Worm (Caenorhabditis elegans) whole organism, mixed stage, embryonic: ENCODE measurements around the gene gldi-4.

ENCODE experiments used
- blmp-1 ChIP-seq: fragments of 150-350 bp; optimal IDR thresholded peaks from 2 replicates; lab custom pipeline; 2014; ENCODE audit warnings: missing biosample characterization, missing genetic modification characterization
- cnd-1 ChIP-seq: fragments of 200-800 bp; sonication (Bioruptor generic); optimal IDR thresholded peaks from 2 replicates; lab custom pipeline; 2018; ENCODE audit warnings: mild to moderate bottlenecking, missing genetic modification characterization, missing compliant biosample characterization
- elt-1 ChIP-seq: sonication (generic microtip); optimal IDR thresholded peaks from 2 replicates; lab custom pipeline; 2017; ENCODE audit warnings: missing genetic modification characterization, mild to moderate bottlenecking, missing compliant biosample characterization, antibody characterized with exemption, moderate library complexity, borderline replicate concordance; ENCODE audit not compliant: insufficient read depth
- elt-3 ChIP-seq: fragments of 150-350 bp; optimal IDR thresholded peaks from 2 replicates; lab custom pipeline; 2014; ENCODE audit warnings: missing biosample characterization, missing genetic modification characterization
- lin-13 ChIP-seq: fragments of 150-350 bp; optimal IDR thresholded peaks from 2 replicates; lab custom pipeline; 2014; ENCODE audit warnings: missing biosample characterization, missing genetic modification characterization
- lsy-2 ChIP-seq: fragments of 150-350 bp; optimal IDR thresholded peaks from 2 replicates; lab custom pipeline; 2014; ENCODE audit warnings: missing biosample characterization, missing genetic modification characterization
- mep-1 ChIP-seq: fragments of 150-350 bp; optimal IDR thresholded peaks from 2 replicates; lab custom pipeline; 2017; ENCODE audit warnings: missing biosample characterization, missing genetic modification reagents, missing genetic modification characterization, inconsistent platforms
- nhr-12 ChIP-seq: fragments of 150-350 bp; optimal IDR thresholded peaks from 2 replicates; lab custom pipeline; 2014; ENCODE audit warnings: missing biosample characterization, missing genetic modification characterization
- nhr-76 ChIP-seq: sonication (generic microtip); optimal IDR thresholded peaks from 2 replicates; lab custom pipeline; 2017; ENCODE audit warnings: missing biosample characterization, missing genetic modification characterization
- unc-62 ChIP-seq: fragments of 150-350 bp; optimal IDR thresholded peaks from 2 replicates; lab custom pipeline; 2014; ENCODE audit warnings: missing biosample characterization, missing genetic modification reagents, missing genetic modification characterization

DNA sequence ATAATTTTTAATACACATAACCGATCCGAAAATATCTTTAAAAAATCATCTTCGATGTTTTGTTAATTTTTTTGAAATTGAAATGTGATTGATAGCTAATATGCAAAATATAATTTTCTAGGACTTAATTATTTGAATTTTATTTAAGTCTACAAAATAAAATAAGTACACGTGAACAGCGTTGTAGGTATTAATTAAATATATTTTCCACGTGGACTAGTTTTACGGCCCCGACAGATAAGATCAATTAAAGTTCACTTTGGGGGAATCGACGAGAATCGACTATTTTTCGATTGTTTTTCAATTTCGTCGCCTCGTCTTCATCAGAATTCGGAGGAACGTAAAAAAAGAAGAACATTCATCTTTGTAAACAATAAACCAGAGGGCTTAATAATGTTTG lies 18.2 kb upstream of the gldi-4 start, which contains the start of gene C25A8.5:
- TF ChIP-seq lsy-2 (no peak), nhr-12 (tag; lab: Kevin White, UChicago) (no peak), unc-62 (GFP tag; lab: Kevin White, UChicago) (no peak), lin-13 (tag; lab: Kevin White, UChicago) (no peak), elt-1 (no peak), nhr-76 (tag; lab: Kevin White, UChicago) (no peak), cnd-1 (tag; lab: Kevin White, UChicago) (no peak), blmp-1 (no peak), mep-1 (tag; lab: Kevin White, UChicago) (no peak), elt-3 (tag; lab: Kevin White, UChicago) (no peak)
